Fruit fly (Drosophila melanogaster) whole organism, embryonic: Measurements from ENCODE around the gene betaGlu.
A peak's percentile ranks its signal among the peaks of the same experiment; 100 is the strongest.

Experiments used
- Abd-B ChIP-seq: fragments of 200-800 bp; sonication (Bioruptor generic); optimal IDR thresholded peaks from 2 replicates; lab custom pipeline; 2018; ENCODE audit warnings: missing biosample characterization, mild to moderate bottlenecking, missing genetic modification characterization, moderate library complexity
- Antp ChIP-seq: fragments of 200-800 bp; sonication (Bioruptor generic); optimal IDR thresholded peaks from 3 replicates; lab custom pipeline; 2016; ENCODE audit warnings: missing biosample characterization, missing genetic modification characterization
- CG10267 ChIP-seq: fragments of 200-800 bp; sonication (Bioruptor generic); optimal IDR thresholded peaks from 2 replicates; lab custom pipeline; 2018; ENCODE audit warnings: missing biosample characterization, mild to moderate bottlenecking, missing genetic modification characterization, moderate library complexity
- CG10959 ChIP-seq: fragments of 200-800 bp; sonication (Bioruptor generic); IDR thresholded peaks from 2 replicates; pipeline ENCODE4 v1.3.6; 2022; ENCODE audit warnings: missing biosample characterization, missing genetic modification characterization
- CG12104 ChIP-seq: fragments of 200-800 bp; sonication (Bioruptor generic); optimal IDR thresholded peaks from 3 replicates; lab custom pipeline; 2016; ENCODE audit warnings: missing biosample characterization, missing genetic modification characterization
- CG12236 ChIP-seq: fragments of 200-800 bp; sonication (Bioruptor generic); optimal IDR thresholded peaks from 2 replicates; lab custom pipeline; 2016; ENCODE audit warnings: missing biosample characterization, missing genetic modification characterization
- CG13894 ChIP-seq: fragments of 200-800 bp; sonication (Bioruptor generic); optimal IDR thresholded peaks from 3 replicates; lab custom pipeline; 2018; ENCODE audit warnings: missing biosample characterization, mild to moderate bottlenecking, missing genetic modification characterization, moderate library complexity
- CG16813 ChIP-seq: fragments of 200-800 bp; sonication (Bioruptor generic); IDR thresholded peaks from 3 replicates; pipeline ENCODE4 v1.3.6; 2022; ENCODE audit warnings: missing biosample characterization, missing genetic modification characterization; ENCODE audit not compliant: partially characterized antibody
- CG17186 ChIP-seq: fragments of 200-800 bp; sonication (Bioruptor generic); optimal IDR thresholded peaks from 3 replicates; lab custom pipeline; 2017; ENCODE audit warnings: missing biosample characterization, missing genetic modification reagents, missing genetic modification characterization
- CG17802 ChIP-seq: fragments of 200-800 bp; sonication (Bioruptor generic); optimal IDR thresholded peaks from 2 replicates; lab custom pipeline; 2018; ENCODE audit warnings: missing biosample characterization, mild to moderate bottlenecking, missing genetic modification characterization, moderate library complexity
- CG1792 ChIP-seq: fragments of 200-800 bp; sonication (Bioruptor generic); optimal IDR thresholded peaks from 2 replicates; lab custom pipeline; 2016; ENCODE audit warnings: missing biosample characterization, missing genetic modification characterization
- CG2199 ChIP-seq: fragments of 200-800 bp; sonication (Bioruptor generic); IDR thresholded peaks from 3 replicates; pipeline ENCODE4 v1.3.6; 2022; ENCODE audit warnings: missing biosample characterization, missing genetic modification characterization
- CG2712 ChIP-seq: fragments of 200-800 bp; optimal IDR thresholded peaks from 3 replicates; lab custom pipeline; 2019; ENCODE audit warnings: missing biosample characterization, mild to moderate bottlenecking, missing genetic modification characterization, moderate library complexity
- CG3065 ChIP-seq: fragments of 200-800 bp; sonication (Bioruptor generic); optimal IDR thresholded peaks from 2 replicates; lab custom pipeline; 2016; ENCODE audit warnings: missing biosample characterization, missing genetic modification characterization
- CG3407 ChIP-seq: fragments of 200-800 bp; sonication (Bioruptor generic); optimal IDR thresholded peaks from 2 replicates; lab custom pipeline; 2018; ENCODE audit warnings: missing biosample characterization, mild to moderate bottlenecking, missing genetic modification characterization
- CG5953 ChIP-seq: fragments of 200-800 bp; sonication (Bioruptor generic); IDR thresholded peaks from 2 replicates; pipeline ENCODE4 v1.3.6; 2022; ENCODE audit warnings: missing biosample characterization, missing genetic modification characterization
- CG7928 ChIP-seq: fragments of 200-800 bp; sonication (Bioruptor generic); optimal IDR thresholded peaks from 2 replicates; lab custom pipeline; 2017; ENCODE audit warnings: missing biosample characterization, mild to moderate bottlenecking, missing genetic modification characterization
- CG7987 ChIP-seq: fragments of 200-800 bp; sonication (Bioruptor generic); optimal IDR thresholded peaks from 2 replicates; lab custom pipeline; 2018; ENCODE audit warnings: missing biosample characterization, mild to moderate bottlenecking, missing genetic modification characterization, moderate library complexity
- CG8388 ChIP-seq: fragments of 200-800 bp; sonication (Bioruptor generic); optimal IDR thresholded peaks from 2 replicates; lab custom pipeline; 2019; ENCODE audit warnings: missing biosample characterization, mild to moderate bottlenecking, missing genetic modification characterization, moderate library complexity
- CG9437 ChIP-seq: fragments of 200-800 bp; sonication (Bioruptor generic); optimal IDR thresholded peaks from 2 replicates; lab custom pipeline; 2018; ENCODE audit warnings: missing biosample characterization, mild to moderate bottlenecking, missing genetic modification characterization
- CG9797 ChIP-seq: fragments of 200-800 bp; sonication (Bioruptor generic); optimal IDR thresholded peaks from 3 replicates; lab custom pipeline; 2018; ENCODE audit warnings: missing biosample characterization, mild to moderate bottlenecking, missing genetic modification characterization
- CG9817 ChIP-seq: fragments of 200-800 bp; sonication (Bioruptor generic); optimal IDR thresholded peaks from 2 replicates; lab custom pipeline; 2018; ENCODE audit warnings: missing biosample characterization, mild to moderate bottlenecking, missing genetic modification characterization, moderate library complexity
- Dad ChIP-seq: fragments of 200-800 bp; sonication (Bioruptor generic); optimal IDR thresholded peaks from 3 replicates; lab custom pipeline; 2016; ENCODE audit warnings: missing biosample characterization, missing genetic modification characterization
- Dref ChIP-seq: fragments of 200-800 bp; sonication (Bioruptor generic); IDR thresholded peaks from 2 replicates; pipeline ENCODE4 v1.3.6; 2022; ENCODE audit warnings: missing biosample characterization, missing genetic modification characterization
- HLH4C ChIP-seq: fragments of 200-800 bp; sonication (Bioruptor generic); IDR thresholded peaks from 3 replicates; pipeline ENCODE4 v1.3.6; 2022; ENCODE audit warnings: missing biosample characterization, missing genetic modification characterization; ENCODE audit not compliant: partially characterized antibody
- Hr3 ChIP-seq: fragments of 200-800 bp; sonication (Bioruptor generic); optimal IDR thresholded peaks from 3 replicates; lab custom pipeline; 2016; ENCODE audit warnings: missing biosample characterization, missing genetic modification characterization
- Hr51 ChIP-seq, 2 experiments: fragments of 200-800 bp; sonication (Bioruptor generic); optimal IDR thresholded peaks; 2 replicates in 1 of 2; 3 replicates in 1 of 2; lab custom pipeline; 2016 to 2018; ENCODE audit warnings: missing biosample characterization in 2 of 2, missing genetic modification characterization in 2 of 2, mild to moderate bottlenecking in 1 of 2, moderate library complexity in 1 of 2
- Lim3 ChIP-seq: fragments of 200-800 bp; sonication (Bioruptor generic); IDR thresholded peaks from 2 replicates; pipeline ENCODE4 v1.3.6; 2022; ENCODE audit warnings: missing biosample characterization, missing genetic modification characterization
- Max ChIP-seq: fragments of 200-800 bp; sonication (Bioruptor generic); optimal IDR thresholded peaks from 2 replicates; lab custom pipeline; 2016; ENCODE audit warnings: missing biosample characterization, mild to moderate bottlenecking, missing genetic modification characterization
- NC2α ChIP-seq: fragments of 200-800 bp; sonication (Bioruptor generic); optimal IDR thresholded peaks from 2 replicates; lab custom pipeline; 2016; ENCODE audit warnings: missing biosample characterization, missing genetic modification characterization
- Ptx1 ChIP-seq: fragments of 200-800 bp; sonication (Bioruptor generic); IDR thresholded peaks from 2 replicates; pipeline ENCODE4 v1.3.6; 2022; ENCODE audit warnings: missing biosample characterization, missing genetic modification characterization
- Six4 ChIP-seq: fragments of 200-800 bp; sonication (Bioruptor generic); optimal IDR thresholded peaks from 2 replicates; lab custom pipeline; 2016; ENCODE audit warnings: missing biosample characterization, missing genetic modification characterization
- Sry-δ ChIP-seq: fragments of 200-800 bp; sonication (Bioruptor generic); optimal IDR thresholded peaks from 2 replicates; lab custom pipeline; 2016; ENCODE audit warnings: missing biosample characterization, missing genetic modification characterization
- Usf ChIP-seq: fragments of 200-800 bp; sonication (Bioruptor generic); optimal IDR thresholded peaks from 2 replicates; lab custom pipeline; 2017; ENCODE audit warnings: missing genotype, missing biosample characterization, missing genetic modification characterization
- amos ChIP-seq: fragments of 200-800 bp; sonication (Bioruptor generic); IDR thresholded peaks from 2 replicates; pipeline ENCODE4 v1.3.6; 2022; ENCODE audit warnings: missing biosample characterization, missing genetic modification characterization; ENCODE audit not compliant: partially characterized antibody
- bowl ChIP-seq: fragments of 200-800 bp; sonication (Bioruptor generic); IDR thresholded peaks from 2 replicates; pipeline ENCODE4 v1.3.6; 2022; ENCODE audit warnings: missing biosample characterization, missing genetic modification characterization
- btn ChIP-seq: fragments of 200-800 bp; sonication (Bioruptor generic); optimal IDR thresholded peaks from 2 replicates; lab custom pipeline; 2016; ENCODE audit warnings: missing biosample characterization, missing genetic modification characterization
- gem ChIP-seq: fragments of 200-800 bp; sonication (Bioruptor generic); optimal IDR thresholded peaks from 2 replicates; lab custom pipeline; 2019; ENCODE audit warnings: missing biosample characterization, mild to moderate bottlenecking, missing genetic modification characterization, moderate library complexity
- jumu ChIP-seq: fragments of 200-800 bp; sonication (Bioruptor generic); optimal IDR thresholded peaks from 3 replicates; lab custom pipeline; 2016; ENCODE audit warnings: missing biosample characterization, missing genetic modification characterization
- lbe ChIP-seq: fragments of 200-800 bp; sonication (Bioruptor generic); optimal IDR thresholded peaks from 2 replicates; lab custom pipeline; 2016; ENCODE audit warnings: missing biosample characterization, mild to moderate bottlenecking, missing genetic modification characterization
- ro ChIP-seq: fragments of 200-800 bp; sonication (Bioruptor generic); IDR thresholded peaks from 2 replicates; pipeline ENCODE4 v1.3.6; 2022; ENCODE audit warnings: missing biosample characterization, missing genetic modification characterization
- row ChIP-seq: fragments of 200-800 bp; sonication (Bioruptor generic); IDR thresholded peaks from 3 replicates; pipeline ENCODE4 v1.3.6; 2022; ENCODE audit warnings: missing biosample characterization, missing genetic modification characterization
- sc ChIP-seq, 3 experiments: fragments of >200 bp in 2 of 3; fragments of 200-800 bp in 1 of 3; sonication (Bioruptor generic) in 1 of 3; optimal IDR thresholded peaks; 2 replicates in 2 of 3; 3 replicates in 1 of 3; lab custom pipeline; 2017; ENCODE audit warnings: mild to moderate bottlenecking in 1 of 3, missing biosample characterization in 1 of 3, missing genetic modification characterization in 1 of 3, missing genetic modification reagents in 1 of 3
- so ChIP-seq: fragments of 200-800 bp; sonication (Bioruptor generic); IDR thresholded peaks from 3 replicates; pipeline ENCODE4 v1.3.6; 2022; ENCODE audit warnings: missing biosample characterization, missing genetic modification characterization
- sqz ChIP-seq: fragments of 200-800 bp; sonication (Bioruptor generic); optimal IDR thresholded peaks from 3 replicates; lab custom pipeline; 2018; ENCODE audit warnings: missing biosample characterization, mild to moderate bottlenecking, missing genetic modification characterization
- tna ChIP-seq: fragments of 200-800 bp; sonication (Bioruptor generic); IDR thresholded peaks from 2 replicates; pipeline ENCODE4 v1.3.6; 2022; ENCODE audit warnings: missing biosample characterization, missing genetic modification characterization; ENCODE audit not compliant: partially characterized antibody
- twi ChIP-seq: fragments of 200-800 bp; optimal IDR thresholded peaks from 2 replicates; lab custom pipeline; 2019; ENCODE audit warnings: missing biosample characterization, mild to moderate bottlenecking, missing genetic modification characterization, moderate library complexity
- wor ChIP-seq: fragments of 200-800 bp; sonication (Bioruptor generic); IDR thresholded peaks from 2 replicates; pipeline ENCODE4 v1.3.6; 2022; ENCODE audit warnings: missing biosample characterization, missing genetic modification characterization
- zen2 ChIP-seq: fragments of 200-800 bp; sonication (Bioruptor generic); IDR thresholded peaks from 3 replicates; pipeline ENCODE4 v1.3.6; 2022; ENCODE audit warnings: missing biosample characterization, missing genetic modification characterization; ENCODE audit not compliant: partially characterized antibody

betaGlu gene

dm6 chr3R:31771790-31772576, at the start of gene betaGlu, which contains the start of gene sip3 (continued):
- TF ChIP-seq row (GFP tag; lab: Robert Waterston, UW): peak; percentile 51
- TF ChIP-seq twi (tag; lab: Kevin White, UChicago): peak; percentile 24
- no peak for TF ChIP-seq CG17802 (tag; lab: Kevin White, UChicago)
- peak; percentile 3 for TF ChIP-seq CG8388 (GFP tag; lab: Kevin White, UChicago)
- TF ChIP-seq zen2: peak; percentile 86
- peak; percentile 37 for TF ChIP-seq CG10267 (tag; lab: Kevin White, UChicago)
- no peak for TF ChIP-seq Dad
- no peak for TF ChIP-seq CG9817 (tag; lab: Kevin White, UChicago)
- peak; percentile 94 for TF ChIP-seq amos (GFP tag; lab: Robert Waterston, UW)
- TF ChIP-seq CG5953: no peak
- TF ChIP-seq CG12104: no peak
- peak; percentile 91 for TF ChIP-seq CG16813
- no peak for TF ChIP-seq bowl
- TF ChIP-seq sc (optimal IDR thresholded peaks at IDR 0.05; lab: Kevin White, UChicago): no peak
- no peak for TF ChIP-seq sc (GFP tag; optimal IDR thresholded peaks at IDR 0.05; lab: Kevin White, UChicago)
- peak; percentile 6 for TF ChIP-seq Six4 (GFP tag; lab: Kevin White, UChicago)
- TF ChIP-seq CG1792 (GFP tag; lab: Kevin White, UChicago): no peak
- TF ChIP-seq CG12236 (GFP tag; lab: Kevin White, UChicago): no peak
- TF ChIP-seq Ptx1 (GFP tag; lab: Robert Waterston, UW): no peak
- peak; percentile 42 for TF ChIP-seq Hr3 (GFP tag; lab: Kevin White, UChicago)
- no peak for TF ChIP-seq CG7987 (GFP tag; lab: Kevin White, UChicago)
- peak; percentile 12 for TF ChIP-seq CG9437 (GFP tag; lab: Kevin White, UChicago)
- TF ChIP-seq CG10959: no peak
- TF ChIP-seq Dref: peak; percentile 91
- TF ChIP-seq ro: no peak
- no peak for TF ChIP-seq Hr51 (GFP tag; optimal IDR thresholded peaks at IDR 0.05; lab: Kevin White, UChicago)
- no peak for TF ChIP-seq wor (GFP tag; lab: Robert Waterston, UW)
- no peak for TF ChIP-seq Antp (GFP tag; lab: Kevin White, UChicago)
- TF ChIP-seq Abd-B (GFP tag; lab: Kevin White, UChicago): peak; percentile 44
- no peak for TF ChIP-seq Lim3 (GFP tag; lab: Robert Waterston, UW)
- no peak for TF ChIP-seq so (GFP tag; lab: Robert Waterston, UW)
- TF ChIP-seq NC2α (GFP tag; lab: Kevin White, UChicago): no peak
- TF ChIP-seq CG3407 (GFP tag; lab: Kevin White, UChicago): no peak
- TF ChIP-seq HLH4C (GFP tag; lab: Robert Waterston, UW): peak; percentile 93
- TF ChIP-seq Sry-δ (GFP tag; lab: Kevin White, UChicago): peak; percentile 79
- peak; percentile 93 for TF ChIP-seq tna
- no peak for TF ChIP-seq sqz
- peak; percentile 52 for TF ChIP-seq CG2712 (tag; lab: Kevin White, UChicago)
- peak; percentile 55 for TF ChIP-seq CG17186 (GFP tag; lab: Kevin White, UChicago)
- TF ChIP-seq CG13894 (tag; lab: Kevin White, UChicago): no peak
- TF ChIP-seq CG2199 (GFP tag; lab: Robert Waterston, UW): no peak
- TF ChIP-seq gem (tag; lab: Kevin White, UChicago): no peak
- TF ChIP-seq CG7928 (GFP tag; lab: Kevin White, UChicago): no peak
- TF ChIP-seq jumu (GFP tag; lab: Kevin White, UChicago): no peak
- no peak for TF ChIP-seq CG3065 (GFP tag; lab: Kevin White, UChicago)
- no peak for TF ChIP-seq btn (GFP tag; lab: Kevin White, UChicago)
- peak; percentile 35 for TF ChIP-seq Max (GFP tag; lab: Kevin White, UChicago)
- TF ChIP-seq Usf (GFP tag; lab: Kevin White, UChicago): no peak
- peak; percentile 59 for TF ChIP-seq lbe (GFP tag; lab: Kevin White, UChicago)
- TF ChIP-seq CG9797 (GFP tag; lab: Kevin White, UChicago): peak; percentile 52
